Worm (Caenorhabditis elegans) whole organism, young adult: Measurements from ENCODE around the gene gmn-1.

Source experiments
- B0261.1 ChIP-seq: sonication (generic microtip); optimal IDR thresholded peaks from 2 replicates; lab custom pipeline; 2016; ENCODE audit warnings: mild to moderate bottlenecking, missing genetic modification characterization, moderate library complexity, missing compliant biosample characterization
- D2030.7 ChIP-seq: fragments of 200-800 bp; sonication (Bioruptor generic); IDR thresholded peaks from 2 replicates; pipeline ENCODE4 v1.3.6; 2022; ENCODE audit warnings: missing genetic modification reagents, missing genetic modification characterization, missing compliant biosample characterization
- F49E8.2 ChIP-seq: sonication (generic microtip); optimal IDR thresholded peaks from 3 replicates; lab custom pipeline; 2017; ENCODE audit warnings: missing genetic modification characterization, mild to moderate bottlenecking, missing compliant biosample characterization, antibody characterized with exemption, moderate library complexity; ENCODE audit not compliant: insufficient read depth
- T26A5.8 ChIP-seq: sonication (generic microtip); optimal IDR thresholded peaks from 2 replicates; lab custom pipeline; 2016; ENCODE audit warnings: missing genetic modification characterization, missing compliant biosample characterization
- Y53G8AR.9 ChIP-seq: fragments of 200-800 bp; sonication (Bioruptor generic); conservative IDR thresholded peaks from 2 replicates; pipeline ENCODE4 v1.3.6; 2022; ENCODE audit warnings: missing genetic modification reagents, missing genetic modification characterization, missing compliant biosample characterization
- Y67H2A.10 ChIP-seq: fragments of 200-800 bp; sonication (Bioruptor generic); conservative IDR thresholded peaks from 2 replicates; pipeline ENCODE4 v1.3.6; 2022; ENCODE audit warnings: missing genetic modification reagents, missing genetic modification characterization, missing compliant biosample characterization
- aptf-2 ChIP-seq: fragments of 200-800 bp; sonication (Bioruptor generic); conservative IDR thresholded peaks from 2 replicates; pipeline ENCODE4 v1.3.6; 2022; ENCODE audit warnings: missing genetic modification reagents, missing genetic modification characterization, missing compliant biosample characterization
- aptf-3 ChIP-seq: fragments of 200-800 bp; sonication (Bioruptor generic); IDR thresholded peaks from 2 replicates; pipeline ENCODE4 v1.3.6; 2022; ENCODE audit warnings: missing genetic modification characterization, missing compliant biosample characterization
- attf-5 ChIP-seq: fragments of 200-800 bp; sonication (Bioruptor generic); optimal IDR thresholded peaks from 2 replicates; lab custom pipeline; 2018; ENCODE audit warnings: mild to moderate bottlenecking, missing genetic modification characterization, missing compliant biosample characterization
- bed-2 ChIP-seq: fragments of 200-800 bp; sonication (Bioruptor generic); IDR thresholded peaks from 2 replicates; pipeline ENCODE4 v1.3.6; 2022; ENCODE audit warnings: missing genetic modification reagents, missing genetic modification characterization, missing compliant biosample characterization
- ccch-3 ChIP-seq: fragments of 200-800 bp; sonication (Bioruptor generic); optimal IDR thresholded peaks from 2 replicates; lab custom pipeline; 2018; ENCODE audit warnings: mild to moderate bottlenecking, missing genetic modification characterization, missing compliant biosample characterization
- cebp-2 ChIP-seq: fragments of 200-800 bp; sonication (Bioruptor generic); IDR thresholded peaks from 2 replicates; pipeline ENCODE4 v1.3.6; 2022; ENCODE audit warnings: missing genetic modification characterization, missing compliant biosample characterization
- ceh-100 ChIP-seq: fragments of 200-800 bp; sonication (Bioruptor generic); IDR thresholded peaks from 2 replicates; pipeline ENCODE4 v1.3.6; 2022; ENCODE audit warnings: missing genetic modification reagents, missing genetic modification characterization, missing compliant biosample characterization
- ceh-40 ChIP-seq: fragments of 200-800 bp; sonication (Bioruptor generic); IDR thresholded peaks from 2 replicates; pipeline ENCODE4 v1.3.6; 2022; ENCODE audit warnings: missing genetic modification characterization, missing compliant biosample characterization
- chd-7 ChIP-seq: sonication (generic microtip); optimal IDR thresholded peaks from 2 replicates; lab custom pipeline; 2016; ENCODE audit warnings: mild to moderate bottlenecking, missing genetic modification characterization, moderate library complexity, missing compliant biosample characterization
- dox-1 ChIP-seq: fragments of 200-800 bp; sonication (Bioruptor generic); IDR thresholded peaks from 2 replicates; pipeline ENCODE4 v1.3.6; 2022; ENCODE audit warnings: missing genetic modification reagents, missing genetic modification characterization, missing compliant biosample characterization
- efl-1 ChIP-seq: fragments of 150-350 bp; optimal IDR thresholded peaks from 2 replicates; lab custom pipeline; 2014; ENCODE audit warnings: missing biosample characterization, missing genetic modification reagents, missing genetic modification characterization
- him-1 ChIP-seq: sonication (generic microtip); optimal IDR thresholded peaks from 2 replicates; lab custom pipeline; 2016; ENCODE audit warnings: missing genotype, missing genetic modification reagents, missing genetic modification characterization, missing compliant biosample characterization
- hmg-1.2 ChIP-seq: fragments of 200-800 bp; sonication (Bioruptor generic); IDR thresholded peaks from 2 replicates; pipeline ENCODE4 v1.3.6; 2022; ENCODE audit warnings: missing genetic modification reagents, missing genetic modification characterization, missing compliant biosample characterization
- hmg-20 ChIP-seq: fragments of 200-800 bp; sonication (Bioruptor generic); IDR thresholded peaks from 2 replicates; pipeline ENCODE4 v1.3.6; 2022; ENCODE audit warnings: missing genetic modification reagents, missing genetic modification characterization, missing compliant biosample characterization
- let-526 ChIP-seq: fragments of 200-800 bp; sonication (Bioruptor generic); IDR thresholded peaks from 2 replicates; pipeline ENCODE4 v1.3.6; 2022; ENCODE audit warnings: missing genetic modification reagents, missing genetic modification characterization, missing compliant biosample characterization
- lin-26 ChIP-seq: fragments of 200-800 bp; sonication (Bioruptor generic); IDR thresholded peaks from 2 replicates; pipeline ENCODE4 v1.3.6; 2022; ENCODE audit warnings: missing genetic modification reagents, missing genetic modification characterization, missing compliant biosample characterization
- lsl-1 ChIP-seq: fragments of 200-800 bp; sonication (Bioruptor generic); optimal IDR thresholded peaks from 2 replicates; lab custom pipeline; 2018; ENCODE audit warnings: mild to moderate bottlenecking, missing genetic modification characterization, moderate library complexity, missing compliant biosample characterization
- lsy-27 ChIP-seq: sonication (generic microtip); optimal IDR thresholded peaks from 2 replicates; lab custom pipeline; 2017; ENCODE audit warnings: missing genetic modification characterization, mild to moderate bottlenecking, missing compliant biosample characterization, antibody characterized with exemption, missing genotype, borderline replicate concordance; ENCODE audit not compliant: insufficient read depth
- madf-3 ChIP-seq: fragments of 200-800 bp; sonication (Bioruptor generic); IDR thresholded peaks from 2 replicates; pipeline ENCODE4 v1.3.6; 2022; ENCODE audit warnings: missing genetic modification reagents, missing genetic modification characterization, missing compliant biosample characterization
- mes-4 ChIP-seq: sonication (generic microtip); optimal IDR thresholded peaks from 2 replicates; lab custom pipeline; 2016; ENCODE audit warnings: missing genotype, missing genetic modification characterization, missing compliant biosample characterization
- nfyb-1 ChIP-seq: fragments of 200-800 bp; sonication (Bioruptor generic); IDR thresholded peaks from 2 replicates; pipeline ENCODE4 v1.3.6; 2022; ENCODE audit warnings: missing genetic modification reagents, missing genetic modification characterization, missing compliant biosample characterization
- nhr-179 ChIP-seq: sonication (generic microtip); optimal IDR thresholded peaks from 2 replicates; lab custom pipeline; 2016; ENCODE audit warnings: mild to moderate bottlenecking, missing genetic modification characterization, missing compliant biosample characterization
- nhr-27 ChIP-seq: fragments of 200-800 bp; sonication (Bioruptor generic); optimal IDR thresholded peaks from 2 replicates; lab custom pipeline; 2018; ENCODE audit warnings: mild to moderate bottlenecking, missing genetic modification characterization, moderate library complexity, missing compliant biosample characterization
- nhr-80 ChIP-seq: sonication (generic microtip); optimal IDR thresholded peaks from 2 replicates; lab custom pipeline; 2016; ENCODE audit warnings: missing genetic modification characterization, missing compliant biosample characterization
- rpc-1 ChIP-seq, 2 experiments: fragments of 150-350 bp in 1 of 2; sonication (generic microtip) in 1 of 2; optimal IDR thresholded peaks; 2 replicates each; lab custom pipeline; 2014 to 2018; ENCODE audit warnings: missing biosample characterization in 1 of 2, missing genetic modification characterization in 1 of 2, missing genetic modification reagents in 1 of 2, missing genotype in 1 of 2
- sptf-2 ChIP-seq: fragments of 200-800 bp; sonication (Bioruptor generic); optimal IDR thresholded peaks from 2 replicates; lab custom pipeline; 2018; ENCODE audit warnings: mild to moderate bottlenecking, missing genetic modification characterization, missing compliant biosample characterization
- tbp1 ChIP-seq: fragments of 200-800 bp; sonication (Bioruptor generic); optimal IDR thresholded peaks from 2 replicates; lab custom pipeline; 2018; ENCODE audit warnings: mild to moderate bottlenecking, missing genetic modification characterization, missing compliant biosample characterization
- tbx-9 ChIP-seq: sonication (generic microtip); optimal IDR thresholded peaks from 2 replicates; lab custom pipeline; 2016; ENCODE audit warnings: borderline replicate concordance, missing genetic modification characterization, inconsistent platforms, missing compliant biosample characterization
- xnd-1 ChIP-seq: sonication (generic microtip); optimal IDR thresholded peaks from 2 replicates; lab custom pipeline; 2016; ENCODE audit warnings: missing genotype, missing genetic modification reagents, missing genetic modification characterization, missing compliant biosample characterization
- ztf-25 ChIP-seq: fragments of 200-800 bp; sonication (Bioruptor generic); IDR thresholded peaks from 2 replicates; pipeline ENCODE4 v1.3.6; 2022; ENCODE audit warnings: missing genetic modification reagents, missing genetic modification characterization, missing compliant biosample characterization

gmn-1 gene

ce11 chrIII:12194190-12194589 lies 30.9 kb downstream of the gmn-1 start, which contains the start of gene Y75B8A.44:
Y75B8A.44 (plus strand) TSS chrIII:12194490.
- TF ChIP-seq ccch-3 (GFP tag; lab: Kevin White, UChicago): no peak
- no peak for TF ChIP-seq let-526
- no peak for TF ChIP-seq aptf-2 (GFP tag; lab: Robert Waterston, UW)
- no peak for TF ChIP-seq nhr-27 (tag; lab: Kevin White, UChicago)
- TF ChIP-seq cebp-2: no peak
- no peak for TF ChIP-seq bed-2 (GFP tag; lab: Robert Waterston, UW)
- TF ChIP-seq sptf-2 (GFP tag; lab: Kevin White, UChicago): no peak
- no peak for TF ChIP-seq xnd-1 (tag; lab: Kevin White, UChicago)
- TF ChIP-seq T26A5.8: no peak
- TF ChIP-seq Y53G8AR.9 (GFP tag; lab: Robert Waterston, UW): no peak
- TF ChIP-seq lsl-1 (GFP tag; lab: Kevin White, UChicago): no peak
- TF ChIP-seq nhr-80: no peak
- no peak for TF ChIP-seq nhr-179 (tag; lab: Kevin White, UChicago)
- no peak for TF ChIP-seq ceh-100 (GFP tag; lab: Robert Waterston, UW)
- TF ChIP-seq him-1 (tag; lab: Kevin White, UChicago): no peak
- no peak for TF ChIP-seq efl-1 (GFP tag; lab: Kevin White, UChicago)
- TF ChIP-seq tbx-9 (tag; lab: Kevin White, UChicago): no peak
- TF ChIP-seq mes-4 (tag; lab: Kevin White, UChicago): no peak
- no peak for TF ChIP-seq Y67H2A.10
- no peak for TF ChIP-seq ceh-40 (GFP tag; lab: Robert Waterston, UW)

ce11 chrIII:12192589-12192988 lies 32.5 kb downstream of the gmn-1 start:
- peak; percentile 76 for TF ChIP-seq tbp1 (GFP tag; lab: Kevin White, UChicago)
- peak; percentile 9 for TF ChIP-seq rpc-1 (optimal IDR thresholded peaks at IDR 0.05; lab: Kevin White, UChicago)
- TF ChIP-seq rpc-1 (tag; optimal IDR thresholded peaks at IDR 0.05; lab: Kevin White, UChicago): peak; percentile 68
- 0 out of 2 replicates have a peak, but pooled peaks have one; percentile 67 for TF ChIP-seq lin-26 (GFP tag; lab: Robert Waterston, UW)
- TF ChIP-seq nfyb-1: 0 out of 2 replicates have a peak, but pooled peaks have one; percentile 55
- TF ChIP-seq D2030.7 (GFP tag; lab: Robert Waterston, UW): peak; percentile 27; the same call in 1 of the 2 replicates
- TF ChIP-seq B0261.1: peak; percentile 46

ce11 chrIII:12188236-12188635 lies 36.9 kb downstream of the gmn-1 start:
- TF ChIP-seq efl-1 (GFP tag; lab: Kevin White, UChicago) (no peak), chd-7 (no peak), attf-5 (GFP tag; lab: Kevin White, UChicago) (no peak), F49E8.2 (tag; lab: Kevin White, UChicago) (no peak), hmg-1.2 (GFP tag; lab: Robert Waterston, UW) (no peak), ztf-25 (GFP tag; lab: Robert Waterston, UW) (no peak), him-1 (tag; lab: Kevin White, UChicago) (no peak), hmg-20 (no peak), T26A5.8 (no peak), dox-1 (GFP tag; lab: Robert Waterston, UW) (no peak), aptf-3 (GFP tag; lab: Robert Waterston, UW) (no peak), madf-3 (GFP tag; lab: Robert Waterston, UW) (no peak), lsy-27 (no peak)
- TF ChIP-seq, all 124 proteins: peak for 0
